Fruit fly (Drosophila melanogaster) whole organism, embryonic: ENCODE data around the gene CG42232.
A peak's percentile ranks its signal among the peaks of the same experiment; 100 is the strongest.

Experiments
- Blimp-1 ChIP-seq: fragments of 200-800 bp; sonication (Bioruptor generic); optimal IDR thresholded peaks from 3 replicates; lab custom pipeline; 2018; ENCODE audit warnings: missing biosample characterization, missing genetic modification characterization, mild to moderate bottlenecking, moderate library complexity, missing genetic modification reagents
- CG10321 ChIP-seq: fragments of 200-800 bp; sonication (Bioruptor generic); IDR thresholded peaks from 2 replicates; pipeline ENCODE4 v1.3.6; 2022; ENCODE audit warnings: missing biosample characterization, missing genetic modification characterization
- CG10431 ChIP-seq: fragments of 200-800 bp; sonication (Bioruptor generic); optimal IDR thresholded peaks from 3 replicates; lab custom pipeline; 2018; ENCODE audit warnings: missing biosample characterization, mild to moderate bottlenecking, missing genetic modification characterization
- CG12391 ChIP-seq: fragments of 200-800 bp; sonication (Bioruptor generic); optimal IDR thresholded peaks from 3 replicates; lab custom pipeline; 2018; ENCODE audit warnings: missing biosample characterization, mild to moderate bottlenecking, missing genetic modification characterization, moderate library complexity
- CG12942 ChIP-seq: fragments of 200-800 bp; sonication (Bioruptor generic); optimal IDR thresholded peaks from 3 replicates; lab custom pipeline; 2016; ENCODE audit warnings: missing biosample characterization, missing genetic modification characterization
- CG15011 ChIP-seq: fragments of 200-800 bp; sonication (Bioruptor generic); optimal IDR thresholded peaks from 3 replicates; lab custom pipeline; 2018; ENCODE audit warnings: missing biosample characterization, mild to moderate bottlenecking, missing genetic modification characterization
- CG15269 ChIP-seq: fragments of 200-800 bp; sonication (Bioruptor generic); optimal IDR thresholded peaks from 2 replicates; lab custom pipeline; 2018; ENCODE audit warnings: missing biosample characterization, mild to moderate bottlenecking, missing genetic modification characterization, moderate library complexity
- CG1602 ChIP-seq: fragments of 200-800 bp; sonication (Bioruptor generic); optimal IDR thresholded peaks from 3 replicates; lab custom pipeline; 2016; ENCODE audit warnings: missing biosample characterization, missing genetic modification characterization
- CG18011 ChIP-seq: fragments of 200-800 bp; sonication (Bioruptor generic); optimal IDR thresholded peaks from 2 replicates; lab custom pipeline; 2017; ENCODE audit warnings: missing biosample characterization, missing genetic modification characterization, mild to moderate bottlenecking, moderate library complexity, missing genotype
- CG2678 ChIP-seq: fragments of 200-800 bp; sonication (Bioruptor generic); optimal IDR thresholded peaks from 3 replicates; lab custom pipeline; 2019; ENCODE audit warnings: missing biosample characterization, mild to moderate bottlenecking, missing genetic modification characterization, moderate library complexity
- CG3726 ChIP-seq: fragments of 200-800 bp; sonication (Bioruptor generic); IDR thresholded peaks from 3 replicates; pipeline ENCODE4, ENCODE4 v1.3.6; 2022; ENCODE audit warnings: missing biosample characterization, missing genetic modification characterization
- CG6683 ChIP-seq: fragments of 200-800 bp; sonication (Bioruptor generic); optimal IDR thresholded peaks from 2 replicates; lab custom pipeline; 2017; ENCODE audit warnings: missing biosample characterization, mild to moderate bottlenecking, missing genetic modification characterization, missing genetic modification reagents
- CG6765 ChIP-seq: fragments of 200-800 bp; sonication (Bioruptor generic); optimal IDR thresholded peaks from 3 replicates; lab custom pipeline; 2017; ENCODE audit warnings: missing biosample characterization, mild to moderate bottlenecking, missing genetic modification characterization
- CG6791 ChIP-seq: fragments of 200-800 bp; sonication (Bioruptor generic); IDR thresholded peaks from 3 replicates; pipeline ENCODE4 v1.3.6; 2022; ENCODE audit warnings: missing biosample characterization, missing genetic modification characterization; ENCODE audit not compliant: partially characterized antibody
- CG7357 ChIP-seq: fragments of 200-800 bp; sonication (Bioruptor generic); IDR thresholded peaks from 3 replicates; pipeline ENCODE4 v1.3.6; 2022; ENCODE audit warnings: missing biosample characterization, missing genetic modification characterization
- CG9215 ChIP-seq: fragments of 200-800 bp; sonication (Bioruptor generic); IDR thresholded peaks from 2 replicates; pipeline ENCODE4 v1.3.6; 2022; ENCODE audit warnings: missing biosample characterization, missing genetic modification characterization
- CoRest ChIP-seq: fragments of 200-800 bp; sonication (Bioruptor generic); optimal IDR thresholded peaks from 3 replicates; lab custom pipeline; 2018; ENCODE audit warnings: missing biosample characterization, mild to moderate bottlenecking, missing genetic modification characterization, moderate library complexity
- D19A ChIP-seq: fragments of 200-800 bp; optimal IDR thresholded peaks from 3 replicates; lab custom pipeline; 2019; ENCODE audit warnings: missing biosample characterization, mild to moderate bottlenecking, missing genetic modification characterization, moderate library complexity
- Dek ChIP-seq: fragments of 200-800 bp; sonication (Bioruptor generic); optimal IDR thresholded peaks from 3 replicates; lab custom pipeline; 2019; ENCODE audit warnings: missing biosample characterization, mild to moderate bottlenecking, missing genetic modification characterization, moderate library complexity
- ERR ChIP-seq: fragments of 200-800 bp; sonication (Bioruptor generic); optimal IDR thresholded peaks from 2 replicates; lab custom pipeline; 2016; ENCODE audit warnings: missing biosample characterization, missing genetic modification characterization
- GATAe ChIP-seq: fragments of 200-800 bp; sonication (Bioruptor generic); conservative IDR thresholded peaks from 2 replicates; pipeline ENCODE4 v1.3.6; 2022; ENCODE audit warnings: missing biosample characterization, missing genetic modification characterization
- HLH3B ChIP-seq: fragments of 200-800 bp; sonication (Bioruptor generic); IDR thresholded peaks from 2 replicates; pipeline ENCODE4 v1.3.6; 2022; ENCODE audit warnings: missing biosample characterization, missing genetic modification characterization
- Hr3 ChIP-seq: fragments of 200-800 bp; sonication (Bioruptor generic); optimal IDR thresholded peaks from 3 replicates; lab custom pipeline; 2016; ENCODE audit warnings: missing biosample characterization, missing genetic modification characterization
- Kr ChIP-seq: fragments of 200-800 bp; sonication (Bioruptor generic); optimal IDR thresholded peaks from 2 replicates; lab custom pipeline; 2017; ENCODE audit warnings: missing biosample characterization, mild to moderate bottlenecking, missing genetic modification characterization
- Max ChIP-seq: fragments of 200-800 bp; sonication (Bioruptor generic); optimal IDR thresholded peaks from 2 replicates; lab custom pipeline; 2016; ENCODE audit warnings: missing biosample characterization, mild to moderate bottlenecking, missing genetic modification characterization
- Med ChIP-seq: fragments of 200-800 bp; sonication (Bioruptor generic); peaks from one replicate; lab custom pipeline; 2016; ENCODE audit warnings: missing biosample characterization, missing genetic modification characterization, mild to moderate bottlenecking, inconsistent platforms, moderate library complexity
- Meics ChIP-seq: fragments of 200-800 bp; sonication (Bioruptor generic); optimal IDR thresholded peaks from 2 replicates; lab custom pipeline; 2017; ENCODE audit warnings: missing biosample characterization, mild to moderate bottlenecking, missing genetic modification characterization
- Oli ChIP-seq: fragments of 200-800 bp; sonication (Bioruptor generic); optimal IDR thresholded peaks from 2 replicates; lab custom pipeline; 2018; ENCODE audit warnings: missing biosample characterization, mild to moderate bottlenecking, missing genetic modification characterization, moderate library complexity
- al ChIP-seq: fragments of 200-800 bp; sonication (Bioruptor generic); IDR thresholded peaks from 2 replicates; pipeline ENCODE4 v1.3.6; 2022; ENCODE audit warnings: missing biosample characterization, missing genetic modification characterization
- bab2 ChIP-seq: fragments of 200-800 bp; sonication (Bioruptor generic); optimal IDR thresholded peaks from 2 replicates; lab custom pipeline; 2016; ENCODE audit warnings: missing biosample characterization, missing genetic modification characterization
- bowl ChIP-seq: fragments of 200-800 bp; sonication (Bioruptor generic); IDR thresholded peaks from 2 replicates; pipeline ENCODE4 v1.3.6; 2022; ENCODE audit warnings: missing biosample characterization, missing genetic modification characterization
- chn ChIP-seq: fragments of 200-800 bp; sonication (Bioruptor generic); optimal IDR thresholded peaks from 2 replicates; lab custom pipeline; 2016; ENCODE audit warnings: missing biosample characterization, missing genetic modification characterization
- fd102C ChIP-seq: fragments of 200-800 bp; sonication (Bioruptor generic); optimal IDR thresholded peaks from 2 replicates; lab custom pipeline; 2018; ENCODE audit warnings: missing biosample characterization, mild to moderate bottlenecking, missing genetic modification characterization, moderate library complexity
- ftz-f1 ChIP-seq: fragments of 200-800 bp; sonication (Bioruptor generic); optimal IDR thresholded peaks from 2 replicates; lab custom pipeline; 2016; ENCODE audit warnings: missing biosample characterization, missing genetic modification characterization
- grn ChIP-seq: fragments of 200-800 bp; sonication (Bioruptor generic); optimal IDR thresholded peaks from 3 replicates; lab custom pipeline; 2017; ENCODE audit warnings: missing biosample characterization, missing genetic modification characterization
- gsb ChIP-seq: fragments of 200-800 bp; sonication (Bioruptor generic); IDR thresholded peaks from 2 replicates; pipeline ENCODE4 v1.3.6; 2022; ENCODE audit warnings: missing biosample characterization, missing genetic modification characterization
- kah ChIP-seq: fragments of 200-800 bp; sonication (Bioruptor generic); optimal IDR thresholded peaks from 2 replicates; lab custom pipeline; 2018; ENCODE audit warnings: missing biosample characterization, mild to moderate bottlenecking, missing genetic modification characterization
- kay ChIP-seq: fragments of 200-800 bp; sonication (Bioruptor generic); optimal IDR thresholded peaks from 2 replicates; lab custom pipeline; 2016; ENCODE audit warnings: missing biosample characterization, missing genetic modification characterization
- lmd ChIP-seq: fragments of 200-800 bp; sonication (Bioruptor generic); IDR thresholded peaks from 2 replicates; pipeline ENCODE4 v1.3.6; 2022; ENCODE audit warnings: missing biosample characterization, missing genetic modification characterization
- maf-S ChIP-seq: fragments of 200-800 bp; sonication (Bioruptor generic); optimal IDR thresholded peaks from 2 replicates; lab custom pipeline; 2016; ENCODE audit warnings: missing biosample characterization, missing genetic modification characterization
- nerfin-1 ChIP-seq: fragments of 200-800 bp; sonication (Bioruptor generic); optimal IDR thresholded peaks from 3 replicates; lab custom pipeline; 2019; ENCODE audit warnings: missing biosample characterization, mild to moderate bottlenecking, missing genetic modification characterization, moderate library complexity
- otp ChIP-seq: fragments of 200-800 bp; sonication (Bioruptor generic); IDR thresholded peaks from 3 replicates; pipeline ENCODE4, ENCODE4 v1.3.6; 2022; ENCODE audit warnings: missing biosample characterization, missing genetic modification characterization
- pnt ChIP-seq: fragments of 200-800 bp; sonication (Bioruptor generic); optimal IDR thresholded peaks from 3 replicates; lab custom pipeline; 2016; ENCODE audit warnings: missing biosample characterization, missing genetic modification characterization
- psq ChIP-seq: fragments of 200-800 bp; sonication (Bioruptor generic); optimal IDR thresholded peaks from 2 replicates; lab custom pipeline; 2017; ENCODE audit warnings: missing biosample characterization, missing genetic modification characterization
- repo ChIP-seq: fragments of 200-800 bp; sonication (Bioruptor generic); optimal IDR thresholded peaks from 2 replicates; lab custom pipeline; 2016; ENCODE audit warnings: missing biosample characterization, missing genetic modification characterization
- salm ChIP-seq: fragments of 200-800 bp; sonication (Bioruptor generic); optimal IDR thresholded peaks from 2 replicates; lab custom pipeline; 2018; ENCODE audit warnings: missing biosample characterization, mild to moderate bottlenecking, missing genetic modification characterization
- scrt ChIP-seq: fragments of 200-800 bp; sonication (Bioruptor generic); optimal IDR thresholded peaks from 2 replicates; lab custom pipeline; 2018; ENCODE audit warnings: missing biosample characterization, mild to moderate bottlenecking, missing genetic modification characterization, moderate library complexity
- sqz ChIP-seq: fragments of 200-800 bp; sonication (Bioruptor generic); optimal IDR thresholded peaks from 3 replicates; lab custom pipeline; 2018; ENCODE audit warnings: missing biosample characterization, mild to moderate bottlenecking, missing genetic modification characterization
- stc ChIP-seq: fragments of 200-800 bp; sonication (Bioruptor generic); IDR thresholded peaks from 2 replicates; pipeline ENCODE4 v1.3.6; 2022; ENCODE audit warnings: missing biosample characterization, missing genetic modification characterization
- tx ChIP-seq: fragments of 200-800 bp; sonication (Bioruptor generic); optimal IDR thresholded peaks from 2 replicates; lab custom pipeline; 2016; ENCODE audit warnings: missing biosample characterization, missing genetic modification characterization
- yki ChIP-seq: fragments of >200 bp; optimal IDR thresholded peaks from 3 replicates; lab custom pipeline; 2018
- zfh1 ChIP-seq: fragments of 200-800 bp; sonication (Bioruptor generic); IDR thresholded peaks from 3 replicates; pipeline ENCODE4 v1.3.6; 2022; ENCODE audit warnings: missing biosample characterization, missing genetic modification characterization

The CG42232 gene

DNA sequence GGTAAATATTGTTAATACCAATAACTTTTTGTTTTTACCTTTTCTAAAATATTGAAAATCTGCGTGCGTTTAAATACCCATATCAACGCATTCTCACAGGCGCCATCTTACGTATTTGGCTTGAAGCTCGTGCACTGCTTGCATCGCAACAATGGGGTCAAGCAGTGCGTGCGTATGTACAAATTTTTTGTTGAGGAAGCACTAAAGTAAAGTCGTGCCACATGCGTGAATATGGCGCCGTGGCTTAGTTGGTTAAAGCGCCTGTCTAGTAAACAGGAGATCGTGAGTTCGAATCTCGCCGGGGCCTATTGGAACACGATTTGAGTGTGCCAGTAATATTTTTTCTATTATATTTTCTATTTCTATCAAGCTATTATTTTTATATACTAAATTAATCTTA, 37.8 kb downstream of the CG42232 start (continued):
- peak; percentile 19 for TF ChIP-seq sqz (GFP tag; lab: Kevin White, UChicago)
- no peak for TF ChIP-seq bowl (GFP tag; lab: Robert Waterston, UW)
- TF ChIP-seq Kr (GFP tag; lab: Kevin White, UChicago): no peak
- peak; percentile 95 for TF ChIP-seq Med (GFP tag; lab: Kevin White, UChicago)
- no peak for TF ChIP-seq CG9215 (GFP tag; lab: Robert Waterston, UW)
- TF ChIP-seq CG18011: no peak
- TF ChIP-seq CoRest: peak; percentile 49
- no peak for TF ChIP-seq D19A (tag; lab: Kevin White, UChicago)
- no peak for TF ChIP-seq CG15011 (GFP tag; lab: Kevin White, UChicago)
- TF ChIP-seq CG6765 (GFP tag; lab: Kevin White, UChicago): peak; percentile 47
- no peak for TF ChIP-seq CG2678 (tag; lab: Kevin White, UChicago)
- peak; percentile 12 for TF ChIP-seq ftz-f1 (GFP tag; lab: Kevin White, UChicago)
- TF ChIP-seq yki: no peak
- peak; percentile 19 for TF ChIP-seq kay (GFP tag; lab: Kevin White, UChicago)
- TF ChIP-seq scrt (GFP tag; lab: Kevin White, UChicago): no peak
- TF ChIP-seq CG7357 (GFP tag; lab: Robert Waterston, UW): no peak
- TF ChIP-seq al (GFP tag; lab: Robert Waterston, UW): no peak
- peak; percentile 1 for TF ChIP-seq CG1602 (GFP tag; lab: Kevin White, UChicago)
- 0 out of 3 replicates have a peak, but pooled peaks have one; percentile 28 for TF ChIP-seq otp
- no peak for TF ChIP-seq gsb
- no peak for TF ChIP-seq CG6683 (GFP tag; lab: Kevin White, UChicago)
- no peak for TF ChIP-seq stc (GFP tag; lab: Robert Waterston, UW)
- no peak for TF ChIP-seq kah
- no peak for TF ChIP-seq grn (GFP tag; lab: Kevin White, UChicago)
- peak; percentile 27 for TF ChIP-seq fd102C (GFP tag; lab: Kevin White, UChicago)
- peak; percentile 59 for TF ChIP-seq HLH3B
- TF ChIP-seq Dek (tag; lab: Kevin White, UChicago): peak; percentile 42
- TF ChIP-seq CG12391: peak; percentile 19
- TF ChIP-seq tx (GFP tag; lab: Kevin White, UChicago): peak; percentile 29
- no peak for TF ChIP-seq Max (GFP tag; lab: Kevin White, UChicago)
- no peak for TF ChIP-seq psq (GFP tag; lab: Kevin White, UChicago)
- peak; percentile 4 for TF ChIP-seq pnt
- TF ChIP-seq lmd: no peak
- no peak for TF ChIP-seq GATAe (GFP tag; lab: Robert Waterston, UW)
- peak; percentile 80 for TF ChIP-seq CG6791 (GFP tag; lab: Robert Waterston, UW)
- no peak for TF ChIP-seq CG12942 (GFP tag; lab: Kevin White, UChicago)
- TF ChIP-seq CG10321 (GFP tag; lab: Robert Waterston, UW): no peak
- peak; percentile 30 for TF ChIP-seq repo (GFP tag; lab: Kevin White, UChicago)
- no peak for TF ChIP-seq salm (tag; lab: Kevin White, UChicago)
- TF ChIP-seq Hr3 (GFP tag; lab: Kevin White, UChicago): peak; percentile 61
- TF ChIP-seq CG10431: no peak
- peak; percentile 44 for TF ChIP-seq maf-S (GFP tag; lab: Kevin White, UChicago)
- no peak for TF ChIP-seq chn (GFP tag; lab: Kevin White, UChicago)
- TF ChIP-seq CG3726 (GFP tag; lab: Robert Waterston, UW): no peak
- no peak for TF ChIP-seq Oli (tag; lab: Kevin White, UChicago)
- peak; percentile 9 for TF ChIP-seq ERR (GFP tag; lab: Kevin White, UChicago)
- no peak for TF ChIP-seq Blimp-1 (GFP tag; lab: Kevin White, UChicago)
- TF ChIP-seq nerfin-1 (tag; lab: Kevin White, UChicago): peak; percentile 28
- TF ChIP-seq CG15269 (tag; lab: Kevin White, UChicago): peak; percentile 48
- TF ChIP-seq zfh1 (GFP tag; lab: Robert Waterston, UW): peak; percentile 63; the same call in 2 of the 3 replicates
- TF ChIP-seq bab2: no peak
- no peak for TF ChIP-seq Meics (GFP tag; lab: Kevin White, UChicago)
